Fruit fly (Drosophila melanogaster): Measurements from ENCODE around the gene Chsy.

Chsy gene

DNA sequence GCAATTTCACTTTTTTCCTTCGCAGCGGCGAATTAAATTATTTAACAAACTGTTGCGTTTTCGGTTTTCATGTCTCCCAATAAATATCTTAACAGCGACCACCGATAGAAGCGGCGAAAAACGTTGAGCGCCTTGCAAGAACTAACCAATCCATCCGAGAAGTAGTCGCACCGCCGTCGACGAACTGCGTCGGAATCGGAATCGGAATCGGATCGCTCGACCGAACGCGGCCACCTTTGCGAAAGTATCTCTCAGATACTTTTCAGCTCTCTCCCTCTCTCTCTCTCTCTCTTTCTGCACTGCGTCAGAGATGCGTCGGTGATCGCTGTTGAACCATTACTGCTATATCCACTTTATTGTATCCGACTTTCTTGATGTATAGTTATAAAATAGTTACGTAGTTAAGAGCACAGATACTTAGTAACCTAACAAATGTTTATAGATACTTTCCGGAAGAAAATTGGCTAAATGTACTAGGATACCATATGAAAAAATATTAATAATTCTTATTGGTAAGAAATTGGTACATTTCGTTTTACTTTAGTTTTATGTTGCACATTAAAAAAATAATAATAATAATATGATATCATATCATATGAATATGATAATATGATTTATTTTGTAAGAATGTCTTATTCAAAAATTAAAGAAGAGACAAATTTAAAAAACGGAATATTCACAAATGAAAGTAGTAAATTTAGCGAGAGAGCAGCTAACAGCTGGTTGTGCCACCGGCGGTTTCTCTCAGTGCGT lies at the start of gene Chsy (continued):
- TF ChIP-seq Myb (GFP tag; optimal IDR thresholded peaks at IDR 0.05) (no peak), CG14014 (GFP tag; IDR thresholded peaks at IDR 0.05) (no peak), CG6689 (GFP tag; IDR thresholded peaks at IDR 0.05) (0 out of 2 replicates have a peak, but pooled peaks have one; percentile 7), NC2α (GFP tag; optimal IDR thresholded peaks at IDR 0.05) (no peak), CG17829 (tag; optimal IDR thresholded peaks at IDR 0.05) (peak; percentile 21), HLH4C (GFP tag; IDR thresholded peaks at IDR 0.05; ENCODE audit: partially characterized antibody) (no peak), nau (GFP tag; optimal IDR thresholded peaks at IDR 0.05) (no peak), Antp (GFP tag; optimal IDR thresholded peaks at IDR 0.05) (no peak), zfh2 (GFP tag; optimal IDR thresholded peaks at IDR 0.05) (no peak), CG16863 (GFP tag; optimal IDR thresholded peaks at IDR 0.05) (no peak), kni (GFP tag; optimal IDR thresholded peaks at IDR 0.05) (no peak), twi (tag; optimal IDR thresholded peaks at IDR 0.05) (no peak), CG15696 (tag; optimal IDR thresholded peaks at IDR 0.05) (peak; percentile 12), pan (optimal IDR thresholded peaks at IDR 0.05) (no peak), pan (GFP tag; optimal IDR thresholded peaks at IDR 0.05 in 1 of 2, IDR thresholded peaks at IDR 0.05 in 1 of 2) (peak in 1 of 2 experiments; percentile 15), nmo (GFP tag; optimal IDR thresholded peaks at IDR 0.05) (peak; percentile 6), CG31441 (GFP tag; IDR thresholded peaks at IDR 0.05) (peak; percentile 38; the same call in 1 of the 2 replicates), Fer1 (GFP tag; optimal IDR thresholded peaks at IDR 0.05) (no peak), sim (GFP tag; IDR thresholded peaks at IDR 0.05) (no peak), CG5180 (GFP tag; optimal IDR thresholded peaks at IDR 0.05) (peak; percentile 14), Dip3 (GFP tag; optimal IDR thresholded peaks at IDR 0.05) (no peak), Taf1 (GFP tag; IDR thresholded peaks at IDR 0.05) (no peak), amos (GFP tag; IDR thresholded peaks at IDR 0.05; ENCODE audit: partially characterized antibody) (peak; percentile 31; the same call in 1 of the 2 replicates), Rfx (GFP tag; IDR thresholded peaks at IDR 0.05) (peak; percentile 52), CG3407 (GFP tag; optimal IDR thresholded peaks at IDR 0.05) (no peak), CG18764 (GFP tag; optimal IDR thresholded peaks at IDR 0.05) (no peak), H15 (GFP tag; IDR thresholded peaks at IDR 0.05) (no peak), CG11456 (GFP tag; IDR thresholded peaks at IDR 0.05) (no peak), CG9727 (GFP tag; optimal IDR thresholded peaks at IDR 0.05) (no peak), zen2 (GFP tag; IDR thresholded peaks at IDR 0.05; ENCODE audit: partially characterized antibody) (no peak), onecut (GFP tag; IDR thresholded peaks at IDR 0.05) (no peak), MESR4 (GFP tag; optimal IDR thresholded peaks at IDR 0.05) (no peak), danr (GFP tag; IDR thresholded peaks at IDR 0.05) (no peak), ems (GFP tag; optimal IDR thresholded peaks at IDR 0.05) (no peak), sqz (GFP tag; optimal IDR thresholded peaks at IDR 0.05) (no peak), CG13775 (GFP tag; optimal IDR thresholded peaks at IDR 0.05) (peak; percentile 6), CG9797 (GFP tag; optimal IDR thresholded peaks at IDR 0.05) (no peak), D (optimal IDR thresholded peaks at IDR 0.05) (no peak), D (GFP tag; optimal IDR thresholded peaks at IDR 0.05) (no peak), slp2 (GFP tag; optimal IDR thresholded peaks at IDR 0.05) (no peak), CG30020 (tag; optimal IDR thresholded peaks at IDR 0.05) (no peak), CG43689 (GFP tag; IDR thresholded peaks at IDR 0.05) (no peak), zf30C (GFP tag; optimal IDR thresholded peaks at IDR 0.05) (peak; percentile 93), CG18599 (GFP tag; optimal IDR thresholded peaks at IDR 0.05) (no peak), fd96Cb (tag; optimal IDR thresholded peaks at IDR 0.05) (no peak), Hmx (GFP tag; optimal IDR thresholded peaks at IDR 0.05) (no peak), z (GFP tag; IDR thresholded peaks at IDR 0.05) (no peak), hth (optimal IDR thresholded peaks at IDR 0.05) (no peak), rib (GFP tag; IDR thresholded peaks at IDR 0.05) (no peak; the same call in 1 of the 2 replicates), ATbp (GFP tag; optimal IDR thresholded peaks at IDR 0.05) (no peak), CG1233 (GFP tag; optimal IDR thresholded peaks at IDR 0.05) (no peak)

Data from whole organism, embryonic.